Fruit fly (Drosophila melanogaster) whole organism, wandering third instar larva: ENCODE measurements around the gene ALiX.

Experiments used
- Abd-B ChIP-seq: fragments of >200 bp; optimal IDR thresholded peaks from 2 replicates; lab custom pipeline; 2017; ENCODE audit warnings: missing biosample characterization, missing genetic modification characterization
- CG9705 ChIP-seq: fragments of 200-800 bp; sonication (Bioruptor generic); optimal IDR thresholded peaks from 2 replicates; lab custom pipeline; 2018; ENCODE audit warnings: missing biosample characterization, mild to moderate bottlenecking, missing genetic modification characterization
- Dfd ChIP-seq: fragments of >200 bp; optimal IDR thresholded peaks from 2 replicates; lab custom pipeline; 2017; ENCODE audit warnings: missing biosample characterization, missing genetic modification characterization
- Dif ChIP-seq: fragments of 200-275, 200-300 bp; sonication (Bioruptor generic); optimal IDR thresholded peaks from 2 replicates; lab custom pipeline; 2018; ENCODE audit warnings: missing biosample characterization, missing genetic modification characterization; ENCODE audit not compliant: partially characterized antibody
- GATAd ChIP-seq: sonication (Bioruptor generic); optimal IDR thresholded peaks from 2 replicates; lab custom pipeline; 2016; ENCODE audit warnings: missing biosample characterization, missing genetic modification characterization
- HLH106 ChIP-seq: fragments of 200-800 bp; optimal IDR thresholded peaks from 3 replicates; lab custom pipeline; 2019; ENCODE audit warnings: missing biosample characterization, mild to moderate bottlenecking, missing genetic modification characterization, moderate library complexity
- Hnf4 ChIP-seq: fragments of 200-800 bp; sonication (Bioruptor generic); optimal IDR thresholded peaks from 2 replicates; lab custom pipeline; 2016; ENCODE audit warnings: missing biosample characterization, mild to moderate bottlenecking, missing genetic modification characterization
- Hr78 ChIP-seq: fragments of >200 bp; optimal IDR thresholded peaks from 2 replicates; lab custom pipeline; 2017; ENCODE audit warnings: missing biosample characterization, missing genetic modification characterization
- Hr83 ChIP-seq: fragments of 200-300 bp; sonication (Bioruptor generic); optimal IDR thresholded peaks from 2 replicates; lab custom pipeline; 2016; ENCODE audit warnings: missing biosample characterization, mild to moderate bottlenecking, missing genetic modification characterization, moderate library complexity; ENCODE audit not compliant: poor library complexity, severe bottlenecking
- Jra ChIP-seq: sonication (Bioruptor generic); optimal IDR thresholded peaks from 2 replicates; lab custom pipeline; 2016; ENCODE audit warnings: missing biosample characterization, missing genetic modification characterization
- Mio ChIP-seq: sonication (Bioruptor generic); optimal IDR thresholded peaks from 2 replicates; lab custom pipeline; 2016; ENCODE audit warnings: missing biosample characterization, missing genetic modification characterization
- Myc ChIP-seq: fragments of >200 bp; optimal IDR thresholded peaks from 2 replicates; lab custom pipeline; 2017
- N ChIP-seq: fragments of >200 bp; optimal IDR thresholded peaks from 2 replicates; lab custom pipeline; 2018; ENCODE audit warnings: missing biosample characterization, missing external identifiers, missing genetic modification characterization
- OdsH ChIP-seq: fragments of 200-800 bp; sonication (Bioruptor generic); optimal IDR thresholded peaks from 2 replicates; lab custom pipeline; 2016; ENCODE audit warnings: missing biosample characterization, mild to moderate bottlenecking, missing genetic modification characterization
- Sp1 ChIP-seq: fragments of 200-800 bp; sonication (Bioruptor generic); optimal IDR thresholded peaks from 3 replicates; lab custom pipeline; 2019; ENCODE audit warnings: missing biosample characterization, mild to moderate bottlenecking, missing genetic modification characterization, moderate library complexity
- Vsx2 ChIP-seq: fragments of 200-300, 225-300 bp; sonication (Bioruptor generic); optimal IDR thresholded peaks from 2 replicates; lab custom pipeline; 2018; ENCODE audit warnings: missing biosample characterization, missing genetic modification characterization; ENCODE audit not compliant: partially characterized antibody
- brk ChIP-seq: fragments of 200-800 bp; sonication (Bioruptor generic); optimal IDR thresholded peaks from 2 replicates; lab custom pipeline; 2016; ENCODE audit warnings: missing biosample characterization, mild to moderate bottlenecking, missing genetic modification characterization
- dl ChIP-seq, 2 experiments: fragments of 175-275, 200-275 bp in 1 of 2; fragments of 200-275 bp in 1 of 2; sonication (Bioruptor generic); optimal IDR thresholded peaks; lab custom pipeline; 2018; ENCODE audit warnings: mild to moderate bottlenecking in 2 of 2, missing biosample characterization in 2 of 2, missing genetic modification characterization in 2 of 2, moderate library complexity in 2 of 2; ENCODE audit not compliant: partially characterized antibody in 2 of 2, insufficient read depth in 1 of 2
- dmrt93B ChIP-seq: fragments of 200-800 bp; sonication (Bioruptor generic); optimal IDR thresholded peaks from 2 replicates; lab custom pipeline; 2018; ENCODE audit warnings: missing biosample characterization, mild to moderate bottlenecking, missing genetic modification characterization
- dsf ChIP-seq: sonication (Bioruptor generic); optimal IDR thresholded peaks from 2 replicates; lab custom pipeline; 2016; ENCODE audit warnings: missing biosample characterization, missing genetic modification characterization, borderline replicate concordance
- ey ChIP-seq: fragments of 200-800 bp; sonication (Bioruptor generic); optimal IDR thresholded peaks from 2 replicates; lab custom pipeline; 2016; ENCODE audit warnings: missing biosample characterization, missing genetic modification characterization
- foxo ChIP-seq, 2 experiments: fragments of 200-800 bp; sonication (Bioruptor generic); optimal IDR thresholded peaks; 2 replicates in 1 of 2; 3 replicates in 1 of 2; lab custom pipeline; 2016 to 2017; ENCODE audit warnings: missing biosample characterization in 2 of 2, missing genetic modification characterization in 2 of 2
- fru ChIP-seq: fragments of 200-800 bp; sonication (Bioruptor generic); optimal IDR thresholded peaks from 3 replicates; lab custom pipeline; 2016; ENCODE audit warnings: missing biosample characterization, mild to moderate bottlenecking, missing genetic modification characterization
- h ChIP-seq: fragments of 200-800 bp; sonication (Bioruptor generic); optimal IDR thresholded peaks from 3 replicates; lab custom pipeline; 2016; ENCODE audit warnings: missing biosample characterization, mild to moderate bottlenecking, missing genetic modification characterization
- lola ChIP-seq: fragments of >200 bp; optimal IDR thresholded peaks from 2 replicates; lab custom pipeline; 2017; ENCODE audit warnings: missing biosample characterization, missing genetic modification characterization
- pan ChIP-seq: fragments of >200 bp; optimal IDR thresholded peaks from 2 replicates; lab custom pipeline; 2017
- psq ChIP-seq: fragments of 200-800 bp; sonication (Bioruptor generic); optimal IDR thresholded peaks from 3 replicates; lab custom pipeline; 2017; ENCODE audit warnings: missing biosample characterization, mild to moderate bottlenecking, missing genetic modification characterization, moderate library complexity
- rgr ChIP-seq: fragments of 200-800 bp; sonication (Bioruptor generic); optimal IDR thresholded peaks from 3 replicates; lab custom pipeline; 2016; ENCODE audit warnings: missing biosample characterization, mild to moderate bottlenecking, missing genetic modification characterization
- sage ChIP-seq: fragments of 200-800 bp; sonication (Bioruptor generic); optimal IDR thresholded peaks from 2 replicates; lab custom pipeline; 2016; ENCODE audit warnings: missing biosample characterization, mild to moderate bottlenecking, missing genetic modification characterization
- sv ChIP-seq: fragments of 200-800 bp; sonication (Bioruptor generic); optimal IDR thresholded peaks from 3 replicates; lab custom pipeline; 2016; ENCODE audit warnings: missing biosample characterization, missing genetic modification characterization
- tai ChIP-seq: sonication (Bioruptor generic); optimal IDR thresholded peaks from 2 replicates; lab custom pipeline; 2016; ENCODE audit warnings: missing biosample characterization, missing genetic modification characterization
- usp ChIP-seq: fragments of >200 bp; optimal IDR thresholded peaks from 2 replicates; lab custom pipeline; 2017; ENCODE audit warnings: missing biosample characterization, missing genetic modification characterization
- woc ChIP-seq: sonication (Bioruptor generic); optimal IDR thresholded peaks from 2 replicates; lab custom pipeline; 2016; ENCODE audit warnings: missing biosample characterization, mild to moderate bottlenecking, missing genetic modification characterization

The ALiX gene

dm6 chr3R:27694583-27694982 is 5.3 kb downstream of the ALiX start, which contains the start of gene Acp98AB:
Gene Acp98AB, plus strand, starts transcription at chr3R:27694883.
- TF ChIP-seq Abd-B (GFP tag; lab: Kevin White, UChicago) (no peak), fru (GFP tag; lab: Kevin White, UChicago) (no peak), Jra (GFP tag; lab: Kevin White, UChicago) (no peak), pan (lab: Kevin White, UChicago) (no peak), dsf (GFP tag; lab: Kevin White, UChicago) (no peak), Sp1 (no peak), brk (no peak), Hnf4 (GFP tag; lab: Kevin White, UChicago) (no peak), HLH106 (no peak), Myc (lab: Kevin White, UChicago) (no peak), sage (GFP tag; lab: Kevin White, UChicago) (no peak), ey (no peak), Hr83 (GFP tag; lab: Kevin White, UChicago) (no peak), OdsH (GFP tag; lab: Kevin White, UChicago) (no peak), CG9705 (GFP tag; lab: Kevin White, UChicago) (no peak)

dm6 chr3R:27694018-27694417 is 5.9 kb downstream of the ALiX start, which contains the start of gene CG43319:
Gene CG43319, plus strand, starts transcription at chr3R:27694318.
- TF ChIP-seq Vsx2: no peak
- no peak for TF ChIP-seq ey
- no peak for TF ChIP-seq GATAd (GFP tag; lab: Kevin White, UChicago)
- no peak for TF ChIP-seq brk

dm6 chr3R:27692645-27693307 is 7.1 kb downstream of the ALiX start:
- peak; percentile 58 for TF ChIP-seq fru (GFP tag; lab: Kevin White, UChicago)
- peak; percentile 60 for TF ChIP-seq psq (GFP tag; lab: Kevin White, UChicago)
- no peak for TF ChIP-seq Hnf4 (GFP tag; lab: Kevin White, UChicago)

dm6 chr3R:27688034-27688433 is 11.9 kb downstream of the ALiX start, which contains the start of gene CG31055:
Gene CG31055, minus strand, starts transcription at chr3R:27688134.
- no peak for TF ChIP-seq sv (GFP tag; lab: Kevin White, UChicago)
- no peak for TF ChIP-seq Myc (lab: Kevin White, UChicago)
- no peak for TF ChIP-seq rgr (GFP tag; lab: Kevin White, UChicago)
- no peak for TF ChIP-seq Dif
- no peak for TF ChIP-seq h

- TF ChIP-seq ey (peak; percentile 9), Myc (lab: Kevin White, UChicago) (no peak), lola (no peak), Vsx2 (no peak), Hr83 (GFP tag; lab: Kevin White, UChicago) (no peak), Hr78 (GFP tag; lab: Kevin White, UChicago) (no peak), Dif (no peak), fru (GFP tag; lab: Kevin White, UChicago) (peak; percentile 31), Abd-B (GFP tag; lab: Kevin White, UChicago) (no peak), psq (GFP tag; lab: Kevin White, UChicago) (peak; percentile 47), dsf (GFP tag; lab: Kevin White, UChicago) (no peak), N (GFP tag; lab: Kevin White, UChicago) (no peak), brk (no peak), Hnf4 (GFP tag; lab: Kevin White, UChicago) (no peak), foxo (GFP tag; optimal IDR thresholded peaks at IDR 0.05; lab: Kevin White, UChicago) (peak in 1 of 2 experiments; percentile 30), pan (lab: Kevin White, UChicago) (no peak), Sp1 (peak; percentile 32), woc (peak; percentile 84), dmrt93B (no peak), rgr (GFP tag; lab: Kevin White, UChicago) (no peak), GATAd (GFP tag; lab: Kevin White, UChicago) (no peak), Jra (GFP tag; lab: Kevin White, UChicago) (no peak), HLH106 (peak; percentile 19), OdsH (GFP tag; lab: Kevin White, UChicago) (peak; percentile 44), CG9705 (GFP tag; lab: Kevin White, UChicago) (no peak), usp (GFP tag; lab: Kevin White, UChicago) (no peak), Dfd (no peak), tai (GFP tag; lab: Kevin White, UChicago) (no peak), h (peak; percentile 28), Mio (GFP tag; lab: Kevin White, UChicago) (no peak), dl (GFP tag; optimal IDR thresholded peaks at IDR 0.05; lab: Kevin White, UChicago; ENCODE audit: insufficient read depth in 1 of 2, partially characterized antibody in 2 of 2) (no peak)
- TF ChIP-seq, all 38 proteins: peak for 9
Measured at dm6 chr3R:27685539-27686012, 14.3 kb downstream of the ALiX start, which contains the start of gene CG12880. Gene CG12880, plus strand, starts transcription at chr3R:27685962.
